Fruit fly (Drosophila melanogaster) whole organism, embryonic: Measurements from ENCODE around the gene CG14684.

Experiments used
- Adf1 ChIP-seq: fragments of 200-800 bp; sonication (Bioruptor generic); IDR thresholded peaks from 2 replicates; pipeline ENCODE4 v1.3.6; 2022; ENCODE audit warnings: missing biosample characterization, missing genetic modification characterization
- CG14710 ChIP-seq: fragments of 200-800 bp; sonication (Bioruptor generic); optimal IDR thresholded peaks from 3 replicates; lab custom pipeline; 2019; ENCODE audit warnings: missing biosample characterization, mild to moderate bottlenecking, missing genetic modification characterization, moderate library complexity
- CG17385 ChIP-seq: fragments of 200-800 bp; sonication (Bioruptor generic); optimal IDR thresholded peaks from 3 replicates; lab custom pipeline; 2018; ENCODE audit warnings: missing biosample characterization, mild to moderate bottlenecking, missing genetic modification characterization
- CG1792 ChIP-seq: fragments of 200-800 bp; sonication (Bioruptor generic); optimal IDR thresholded peaks from 2 replicates; lab custom pipeline; 2016; ENCODE audit warnings: missing biosample characterization, missing genetic modification characterization
- CG1832 ChIP-seq: fragments of 200-800 bp; sonication (Bioruptor generic); optimal IDR thresholded peaks from 2 replicates; lab custom pipeline; 2017; ENCODE audit warnings: missing biosample characterization, mild to moderate bottlenecking, missing genetic modification characterization, inconsistent platforms
- CG31224 ChIP-seq: fragments of 200-800 bp; sonication (Bioruptor generic); IDR thresholded peaks from 2 replicates; pipeline ENCODE4 v1.3.6; 2022; ENCODE audit warnings: missing biosample characterization, missing genetic modification characterization
- CG32532 ChIP-seq: fragments of 200-800 bp; sonication (Bioruptor generic); IDR thresholded peaks from 2 replicates; pipeline ENCODE4 v1.3.6; 2022; ENCODE audit warnings: missing biosample characterization, missing genetic modification characterization
- CG33213 ChIP-seq: fragments of 200-800 bp; sonication (Bioruptor generic); optimal IDR thresholded peaks from 3 replicates; lab custom pipeline; 2016; ENCODE audit warnings: missing biosample characterization, missing genetic modification characterization
- CG34224 ChIP-seq: fragments of 200-800 bp; sonication (Bioruptor generic); IDR thresholded peaks from 3 replicates; pipeline ENCODE4 v1.3.6; 2022; ENCODE audit warnings: missing biosample characterization, missing genetic modification characterization; ENCODE audit not compliant: partially characterized antibody
- CG3726 ChIP-seq: fragments of 200-800 bp; sonication (Bioruptor generic); IDR thresholded peaks from 3 replicates; pipeline ENCODE4, ENCODE4 v1.3.6; 2022; ENCODE audit warnings: missing biosample characterization, missing genetic modification characterization
- CG3838 ChIP-seq: fragments of 200-800 bp; sonication (Bioruptor generic); optimal IDR thresholded peaks from 3 replicates; lab custom pipeline; 2016; ENCODE audit warnings: missing biosample characterization, missing genetic modification characterization
- CG4820 ChIP-seq: fragments of 200-800 bp; sonication (Bioruptor generic); optimal IDR thresholded peaks from 3 replicates; lab custom pipeline; 2016; ENCODE audit warnings: missing biosample characterization, missing genetic modification characterization
- CG6689 ChIP-seq: fragments of 200-800 bp; sonication (Bioruptor generic); IDR thresholded peaks from 2 replicates; pipeline ENCODE4 v1.3.6; 2022; ENCODE audit warnings: missing biosample characterization, missing genetic modification characterization
- CG7928 ChIP-seq: fragments of 200-800 bp; sonication (Bioruptor generic); optimal IDR thresholded peaks from 2 replicates; lab custom pipeline; 2017; ENCODE audit warnings: missing biosample characterization, mild to moderate bottlenecking, missing genetic modification characterization
- CG8290 ChIP-seq, 3 experiments: fragments of 200-800 bp; sonication (Bioruptor generic); optimal IDR thresholded peaks; 2 replicates each; lab custom pipeline; 2016 to 2019; ENCODE audit warnings: missing biosample characterization in 3 of 3, missing genetic modification characterization in 3 of 3, mild to moderate bottlenecking in 2 of 3, moderate library complexity in 1 of 3
- CG9727 ChIP-seq: fragments of 200-800 bp; sonication (Bioruptor generic); optimal IDR thresholded peaks from 3 replicates; lab custom pipeline; 2017; ENCODE audit warnings: missing biosample characterization, mild to moderate bottlenecking, missing genetic modification characterization
- CG9876 ChIP-seq: fragments of 200-800 bp; sonication (Bioruptor generic); optimal IDR thresholded peaks from 2 replicates; lab custom pipeline; 2016; ENCODE audit warnings: missing biosample characterization, missing genetic modification characterization
- CG9932 ChIP-seq: fragments of 200-800 bp; sonication (Bioruptor generic); IDR thresholded peaks from 2 replicates; pipeline ENCODE4 v1.3.6; 2022; ENCODE audit warnings: missing biosample characterization, missing genetic modification characterization
- CTCF ChIP-seq: fragments of 200-800 bp; sonication (Bioruptor generic); optimal IDR thresholded peaks from 2 replicates; lab custom pipeline; 2017; ENCODE audit warnings: missing biosample characterization, mild to moderate bottlenecking, missing genetic modification characterization, moderate library complexity
- Dbx ChIP-seq: fragments of 200-800 bp; sonication (Bioruptor generic); IDR thresholded peaks from 3 replicates; pipeline ENCODE4 v1.3.6; 2022; ENCODE audit warnings: missing biosample characterization, missing genetic modification characterization
- Dip3 ChIP-seq: fragments of 200-800 bp; sonication (Bioruptor generic); optimal IDR thresholded peaks from 3 replicates; lab custom pipeline; 2016; ENCODE audit warnings: missing biosample characterization, missing genetic modification characterization
- Dll ChIP-seq: fragments of 200-800 bp; sonication (Bioruptor generic); IDR thresholded peaks from 4 replicates; pipeline ENCODE4 v1.3.6; 2022; ENCODE audit warnings: missing biosample characterization, missing genetic modification characterization; ENCODE audit not compliant: partially characterized antibody
- Drgx ChIP-seq: fragments of 200-800 bp; sonication (Bioruptor generic); IDR thresholded peaks from 2 replicates; pipeline ENCODE4 v1.3.6; 2022; ENCODE audit warnings: missing biosample characterization, missing genetic modification characterization
- GATAe ChIP-seq: fragments of 200-800 bp; sonication (Bioruptor generic); conservative IDR thresholded peaks from 2 replicates; pipeline ENCODE4 v1.3.6; 2022; ENCODE audit warnings: missing biosample characterization, missing genetic modification characterization
- HLH3B ChIP-seq: fragments of 200-800 bp; sonication (Bioruptor generic); IDR thresholded peaks from 2 replicates; pipeline ENCODE4 v1.3.6; 2022; ENCODE audit warnings: missing biosample characterization, missing genetic modification characterization
- Mad ChIP-seq: fragments of 200-800 bp; sonication (Bioruptor generic); optimal IDR thresholded peaks from 2 replicates; lab custom pipeline; 2016; ENCODE audit warnings: missing biosample characterization, missing genetic modification characterization
- Mes4 ChIP-seq: fragments of 200-800 bp; sonication (Bioruptor generic); optimal IDR thresholded peaks from 2 replicates; lab custom pipeline; 2016; ENCODE audit warnings: missing biosample characterization, missing genetic modification characterization
- Oli ChIP-seq: fragments of 200-800 bp; sonication (Bioruptor generic); optimal IDR thresholded peaks from 2 replicates; lab custom pipeline; 2018; ENCODE audit warnings: missing biosample characterization, mild to moderate bottlenecking, missing genetic modification characterization, moderate library complexity
- Sox100B ChIP-seq: fragments of 200-800 bp; sonication (Bioruptor generic); optimal IDR thresholded peaks from 3 replicates; lab custom pipeline; 2018; ENCODE audit warnings: missing biosample characterization, mild to moderate bottlenecking, missing genetic modification characterization
- amos ChIP-seq: fragments of 200-800 bp; sonication (Bioruptor generic); IDR thresholded peaks from 2 replicates; pipeline ENCODE4 v1.3.6; 2022; ENCODE audit warnings: missing biosample characterization, missing genetic modification characterization; ENCODE audit not compliant: partially characterized antibody
- ase ChIP-seq: fragments of 200-800 bp; sonication (Bioruptor generic); IDR thresholded peaks from 3 replicates; pipeline ENCODE4 v1.3.6; 2022; ENCODE audit warnings: missing biosample characterization, missing genetic modification characterization
- bigmax ChIP-seq: fragments of 200-800 bp; sonication (Bioruptor generic); optimal IDR thresholded peaks from 2 replicates; lab custom pipeline; 2018; ENCODE audit warnings: missing biosample characterization, mild to moderate bottlenecking, missing genetic modification characterization
- cad ChIP-seq: fragments of >200 bp; optimal IDR thresholded peaks from 2 replicates; lab custom pipeline; 2017; ENCODE audit warnings: missing biosample characterization, missing genetic modification characterization
- dimm ChIP-seq: fragments of 200-800 bp; sonication (Bioruptor generic); IDR thresholded peaks from 2 replicates; pipeline ENCODE4 v1.3.6; 2022; ENCODE audit warnings: missing biosample characterization, missing genetic modification characterization
- gfzf ChIP-seq: fragments of 200-800 bp; sonication (Bioruptor generic); optimal IDR thresholded peaks from 2 replicates; lab custom pipeline; 2016; ENCODE audit warnings: missing biosample characterization, mild to moderate bottlenecking, missing genetic modification characterization, moderate library complexity
- grn ChIP-seq: fragments of 200-800 bp; sonication (Bioruptor generic); optimal IDR thresholded peaks from 3 replicates; lab custom pipeline; 2017; ENCODE audit warnings: missing biosample characterization, missing genetic modification characterization
- gt ChIP-seq: fragments of 200-800 bp; sonication (Bioruptor generic); IDR thresholded peaks from 2 replicates; pipeline ENCODE4 v1.3.6; 2022; ENCODE audit warnings: missing biosample characterization, missing genetic modification characterization
- h ChIP-seq: fragments of >200 bp; optimal IDR thresholded peaks from 2 replicates; lab custom pipeline; 2017
- her ChIP-seq: fragments of 200-800 bp; sonication (Bioruptor generic); optimal IDR thresholded peaks from 2 replicates; lab custom pipeline; 2016; ENCODE audit warnings: missing biosample characterization, missing genetic modification characterization
- hkb ChIP-seq, 2 experiments: fragments of 200-800 bp in 1 of 2; fragments of >200 bp in 1 of 2; sonication (Bioruptor generic) in 1 of 2; IDR thresholded peaks in 1 of 2; optimal IDR thresholded peaks in 1 of 2; 2 replicates each; pipeline versions ENCODE4 v1.3.6 to Lab custom; 2017 to 2022; ENCODE audit warnings: missing biosample characterization in 1 of 2, missing genetic modification characterization in 1 of 2
- hth ChIP-seq: fragments of >200 bp; optimal IDR thresholded peaks from 2 replicates; lab custom pipeline; 2017; ENCODE audit warnings: inconsistent platforms
- mirr ChIP-seq: fragments of 200-800 bp; sonication (Bioruptor generic); optimal IDR thresholded peaks from 3 replicates; lab custom pipeline; 2018; ENCODE audit warnings: missing biosample characterization, mild to moderate bottlenecking, missing genetic modification characterization
- oc ChIP-seq: fragments of 200-800 bp; sonication (Bioruptor generic); optimal IDR thresholded peaks from 2 replicates; lab custom pipeline; 2018; ENCODE audit warnings: missing biosample characterization, mild to moderate bottlenecking, missing genetic modification characterization, moderate library complexity
- p53 ChIP-seq: fragments of 200-800 bp; sonication (Bioruptor generic); optimal IDR thresholded peaks from 2 replicates; lab custom pipeline; 2016; ENCODE audit warnings: missing biosample characterization, missing genetic modification characterization
- pan ChIP-seq, 4 experiments: fragments of >200 bp in 3 of 4; fragments of 200-800 bp in 1 of 4; sonication (Bioruptor generic) in 1 of 4; optimal IDR thresholded peaks in 3 of 4; IDR thresholded peaks in 1 of 4; 2 replicates each; pipeline versions ENCODE4 v1.3.6 to Lab custom; 2017 to 2022; ENCODE audit warnings: missing biosample characterization in 2 of 4, missing genetic modification characterization in 2 of 4, mixed read lengths in 1 of 4
- pita ChIP-seq: fragments of 200-800 bp; sonication (Bioruptor generic); optimal IDR thresholded peaks from 2 replicates; lab custom pipeline; 2017; ENCODE audit warnings: missing biosample characterization, mild to moderate bottlenecking, missing genetic modification characterization
- run ChIP-seq: fragments of 200-800 bp; sonication (Bioruptor generic); optimal IDR thresholded peaks from 3 replicates; lab custom pipeline; 2018; ENCODE audit warnings: missing biosample characterization, mild to moderate bottlenecking, missing genetic modification characterization
- vvl ChIP-seq: fragments of 200-800 bp; sonication (Bioruptor generic); IDR thresholded peaks from 2 replicates; pipeline ENCODE4 v1.3.6; 2022; ENCODE audit warnings: missing biosample characterization, missing genetic modification characterization
- wdn ChIP-seq: fragments of 200-800 bp; sonication (Bioruptor generic); IDR thresholded peaks from 2 replicates; pipeline ENCODE4 v1.3.6; 2022; ENCODE audit warnings: missing biosample characterization, missing genetic modification characterization

CG14684 gene

DNA sequence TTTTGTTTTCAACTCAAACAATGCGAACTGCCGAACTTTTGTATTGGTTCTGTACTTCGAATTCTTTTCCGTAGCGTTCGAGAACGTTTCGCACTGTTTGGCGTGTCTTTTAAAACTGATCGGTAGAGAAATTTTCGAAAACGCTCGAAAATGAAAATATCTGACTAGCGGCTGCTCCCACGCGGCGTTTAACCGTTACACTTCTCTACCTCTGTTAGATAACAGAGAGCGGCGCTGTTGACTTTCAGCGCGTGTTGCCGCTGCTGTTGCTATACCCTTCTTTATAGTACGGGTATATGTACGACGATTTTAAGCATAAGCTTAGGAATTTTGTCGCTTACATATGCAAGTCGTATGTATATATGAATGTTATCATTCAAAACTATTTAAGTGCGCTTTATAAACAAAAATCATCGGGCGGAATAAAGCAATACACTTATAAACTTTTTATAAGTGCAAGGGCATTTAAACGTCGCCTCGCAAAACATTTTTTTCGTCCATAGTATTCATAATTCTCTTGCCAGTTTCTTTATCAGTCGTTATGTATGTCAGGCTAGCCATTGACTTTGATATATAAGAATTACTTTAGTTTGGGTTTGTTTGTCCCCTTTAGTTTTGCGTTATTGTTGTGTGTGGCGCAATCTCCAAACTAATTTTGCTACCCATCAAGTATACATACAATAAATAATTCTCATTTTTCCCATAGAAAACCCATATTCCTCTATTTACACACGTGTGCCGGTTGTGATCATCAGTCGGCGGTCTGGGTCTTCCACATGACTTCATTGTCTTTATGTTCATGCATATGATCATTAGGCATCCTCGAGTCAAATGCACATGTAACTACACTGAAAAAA lies 25.7 kb upstream of the CG14684 start, which contains the start of gene Phyhd1 (continued):
- TF ChIP-seq vvl (peak; percentile 97), CG9727 (GFP tag; lab: Kevin White, UChicago) (peak; percentile 94), bigmax (GFP tag; lab: Kevin White, UChicago) (peak; percentile 2), amos (GFP tag; lab: Robert Waterston, UW) (no peak), Sox100B (GFP tag; lab: Kevin White, UChicago) (peak; percentile 89), Mad (GFP tag; lab: Kevin White, UChicago) (peak; percentile 92), run (tag; lab: Kevin White, UChicago) (peak; percentile 95), cad (GFP tag; lab: Kevin White, UChicago) (no peak), CG4820 (GFP tag; lab: Kevin White, UChicago) (peak; percentile 94), oc (peak; percentile 94), p53 (GFP tag; lab: Kevin White, UChicago) (peak; percentile 39), wdn (GFP tag; lab: Robert Waterston, UW) (peak; percentile 96), CG31224 (peak; percentile 90), Adf1 (peak; percentile 76), CG32532 (GFP tag; lab: Robert Waterston, UW) (peak; percentile 94), CG14710 (peak; percentile 89), Dbx (GFP tag; lab: Robert Waterston, UW) (peak; percentile 97), HLH3B (GFP tag; lab: Robert Waterston, UW) (peak; percentile 97), GATAe (GFP tag; lab: Robert Waterston, UW) (peak; percentile 87), pita (GFP tag; lab: Kevin White, UChicago) (no peak), pan (optimal IDR thresholded peaks at IDR 0.05; lab: Kevin White, UChicago) (no peak), pan (GFP tag; optimal IDR thresholded peaks at IDR 0.05 in 1 of 2, IDR thresholded peaks at IDR 0.05 in 1 of 2) (peak in 1 of 2 experiments; percentile 96), CG6689 (GFP tag; lab: Robert Waterston, UW) (peak; percentile 94), grn (GFP tag; lab: Kevin White, UChicago) (peak; percentile 79), gfzf (peak; percentile 10), CG3838 (GFP tag; lab: Kevin White, UChicago) (peak; percentile 70), Oli (peak; percentile 96), her (GFP tag; lab: Kevin White, UChicago) (peak; percentile 95), h (lab: Kevin White, UChicago) (no peak), Mes4 (GFP tag; lab: Kevin White, UChicago) (peak; percentile 93), Dip3 (GFP tag; lab: Kevin White, UChicago) (peak; percentile 95), CG17385 (peak; percentile 89), hkb (optimal IDR thresholded peaks at IDR 0.05; lab: Kevin White, UChicago) (no peak), hkb (GFP tag; IDR thresholded peaks at IDR 0.05; lab: Robert Waterston, UW) (peak; percentile 97), CG33213 (GFP tag; lab: Kevin White, UChicago) (peak; percentile 96), CTCF (peak; percentile 52), CG3726 (GFP tag; lab: Robert Waterston, UW) (peak; percentile 89), gt (GFP tag; lab: Robert Waterston, UW) (peak; percentile 32; the same call in 1 of the 2 replicates), dimm (GFP tag; lab: Robert Waterston, UW) (peak; percentile 64), ase (GFP tag; lab: Robert Waterston, UW) (peak; percentile 83), CG34224 (GFP tag; lab: Robert Waterston, UW) (no peak), CG9876 (GFP tag; lab: Kevin White, UChicago) (peak; percentile 87), CG1832 (GFP tag; lab: Kevin White, UChicago) (no peak), CG1792 (GFP tag; lab: Kevin White, UChicago) (peak; percentile 93), CG8290 (GFP tag; optimal IDR thresholded peaks at IDR 0.05; lab: Kevin White, UChicago) (peak; percentile 69), CG8290 (tag; optimal IDR thresholded peaks at IDR 0.05; lab: Kevin White, UChicago) (peak; percentile 56 to 95), CG9932 (GFP tag; lab: Robert Waterston, UW) (peak; percentile 87), hth (lab: Kevin White, UChicago) (no peak), mirr (GFP tag; lab: Kevin White, UChicago) (peak; percentile 52), CG7928 (GFP tag; lab: Kevin White, UChicago) (peak; percentile 79), Dll (no peak), Drgx (GFP tag; lab: Robert Waterston, UW) (peak; percentile 86)
